Worm (Caenorhabditis elegans) whole organism, young adult: Measurements from ENCODE around the gene srr-10.

ENCODE experiments used
- B0035.1 ChIP-seq: sonication (generic microtip); optimal IDR thresholded peaks from 2 replicates; lab custom pipeline; 2016; ENCODE audit warnings: missing genetic modification characterization, mild to moderate bottlenecking, missing compliant biosample characterization, missing genotype, missing genetic modification reagents
- B0261.1 ChIP-seq: sonication (generic microtip); optimal IDR thresholded peaks from 2 replicates; lab custom pipeline; 2016; ENCODE audit warnings: mild to moderate bottlenecking, missing genetic modification characterization, moderate library complexity, missing compliant biosample characterization
- C17E4.6 ChIP-seq: fragments of 200-800 bp; sonication (Bioruptor generic); IDR thresholded peaks from 2 replicates; pipeline ENCODE4 v1.3.6; 2022; ENCODE audit warnings: missing genetic modification reagents, missing genetic modification characterization, missing compliant biosample characterization
- F10E7.11 ChIP-seq: sonication (generic microtip); optimal IDR thresholded peaks from 2 replicates; lab custom pipeline; 2017; ENCODE audit warnings: mild to moderate bottlenecking, missing genetic modification characterization, moderate library complexity, missing compliant biosample characterization
- F22D6.2 ChIP-seq: sonication (generic microtip); optimal IDR thresholded peaks from 2 replicates; lab custom pipeline; 2016; ENCODE audit warnings: mild to moderate bottlenecking, missing genetic modification characterization, missing compliant biosample characterization
- F37B4.10 ChIP-seq: fragments of 200-800 bp; sonication (Bioruptor generic); IDR thresholded peaks from 2 replicates; pipeline ENCODE4 v1.3.6; 2022; ENCODE audit warnings: missing genetic modification characterization, missing compliant biosample characterization
- F57A8.1 ChIP-seq: fragments of 200-800 bp; sonication (Bioruptor generic); optimal IDR thresholded peaks from 2 replicates; lab custom pipeline; 2018; ENCODE audit warnings: mild to moderate bottlenecking, missing genetic modification characterization, moderate library complexity, missing compliant biosample characterization
- Y56A3A.18 ChIP-seq: fragments of 200-800 bp; sonication (Bioruptor generic); IDR thresholded peaks from 2 replicates; pipeline ENCODE4 v1.3.6; 2022; ENCODE audit warnings: missing genetic modification reagents, missing genetic modification characterization, missing compliant biosample characterization
- Y95B8A.8 ChIP-seq: fragments of 200-800 bp; sonication (Bioruptor generic); IDR thresholded peaks from 2 replicates; pipeline ENCODE4 v1.3.6; 2022; ENCODE audit warnings: missing genetic modification reagents, missing genetic modification characterization, missing compliant biosample characterization
- akir-1 ChIP-seq: fragments of 200-800 bp; sonication (Bioruptor generic); optimal IDR thresholded peaks from 2 replicates; lab custom pipeline; 2018; ENCODE audit warnings: mild to moderate bottlenecking, missing genetic modification characterization, moderate library complexity, missing compliant biosample characterization
- aptf-3 ChIP-seq: fragments of 200-800 bp; sonication (Bioruptor generic); IDR thresholded peaks from 2 replicates; pipeline ENCODE4 v1.3.6; 2022; ENCODE audit warnings: missing genetic modification characterization, missing compliant biosample characterization
- bed-1 ChIP-seq: fragments of 200-800 bp; sonication (Bioruptor generic); IDR thresholded peaks from 2 replicates; pipeline ENCODE4 v1.3.6; 2022; ENCODE audit warnings: missing genetic modification reagents, missing genetic modification characterization, missing compliant biosample characterization
- bed-2 ChIP-seq: fragments of 200-800 bp; sonication (Bioruptor generic); IDR thresholded peaks from 2 replicates; pipeline ENCODE4 v1.3.6; 2022; ENCODE audit warnings: missing genetic modification reagents, missing genetic modification characterization, missing compliant biosample characterization
- cebp-1 ChIP-seq, 2 experiments: fragments of 200-800 bp in 1 of 2; sonication (Bioruptor generic) in 1 of 2; sonication (generic microtip) in 1 of 2; IDR thresholded peaks in 1 of 2; optimal IDR thresholded peaks in 1 of 2; 2 replicates each; pipeline versions ENCODE4 v1.3.6 to Lab custom; 2017 to 2022; ENCODE audit warnings: missing compliant biosample characterization in 2 of 2, missing genetic modification characterization in 2 of 2, mild to moderate bottlenecking in 1 of 2, missing genetic modification reagents in 1 of 2, moderate library complexity in 1 of 2
- ceh-100 ChIP-seq: fragments of 200-800 bp; sonication (Bioruptor generic); IDR thresholded peaks from 2 replicates; pipeline ENCODE4 v1.3.6; 2022; ENCODE audit warnings: missing genetic modification reagents, missing genetic modification characterization, missing compliant biosample characterization
- ceh-58 ChIP-seq: fragments of 200-800 bp; sonication (Bioruptor generic); IDR thresholded peaks from 2 replicates; pipeline ENCODE4 v1.3.6; 2022; ENCODE audit warnings: missing genetic modification characterization, missing compliant biosample characterization
- ceh-79 ChIP-seq: sonication (generic microtip); optimal IDR thresholded peaks from 2 replicates; lab custom pipeline; 2017; ENCODE audit warnings: mild to moderate bottlenecking, missing genetic modification characterization, missing compliant biosample characterization
- chd-7 ChIP-seq: sonication (generic microtip); optimal IDR thresholded peaks from 2 replicates; lab custom pipeline; 2016; ENCODE audit warnings: mild to moderate bottlenecking, missing genetic modification characterization, moderate library complexity, missing compliant biosample characterization
- egl-44 ChIP-seq: fragments of 200-800 bp; sonication (Bioruptor generic); IDR thresholded peaks from 2 replicates; pipeline ENCODE4 v1.3.6; 2022; ENCODE audit warnings: missing genetic modification reagents, missing genetic modification characterization, missing compliant biosample characterization
- egrh-3 ChIP-seq: fragments of 200-800 bp; sonication (Bioruptor generic); IDR thresholded peaks from 2 replicates; pipeline ENCODE4 v1.3.6; 2022; ENCODE audit warnings: missing genetic modification reagents, missing genetic modification characterization, missing compliant biosample characterization
- ets-4 ChIP-seq: fragments of 200-800 bp; sonication (Bioruptor generic); optimal IDR thresholded peaks from 2 replicates; lab custom pipeline; 2018; ENCODE audit warnings: mild to moderate bottlenecking, missing genetic modification characterization, missing compliant biosample characterization
- gei-17 ChIP-seq: fragments of 200-800 bp; sonication (Bioruptor generic); optimal IDR thresholded peaks from 2 replicates; lab custom pipeline; 2018; ENCODE audit warnings: mild to moderate bottlenecking, missing genetic modification characterization, missing compliant biosample characterization
- him-1 ChIP-seq: sonication (generic microtip); optimal IDR thresholded peaks from 2 replicates; lab custom pipeline; 2016; ENCODE audit warnings: missing genotype, missing genetic modification reagents, missing genetic modification characterization, missing compliant biosample characterization
- hmg-20 ChIP-seq: fragments of 200-800 bp; sonication (Bioruptor generic); IDR thresholded peaks from 2 replicates; pipeline ENCODE4 v1.3.6; 2022; ENCODE audit warnings: missing genetic modification reagents, missing genetic modification characterization, missing compliant biosample characterization
- lag-1 ChIP-seq: fragments of 200-800 bp; sonication (Bioruptor generic); IDR thresholded peaks from 2 replicates; pipeline ENCODE4 v1.3.6; 2022; ENCODE audit warnings: missing genetic modification reagents, missing genetic modification characterization, missing compliant biosample characterization
- let-607 ChIP-seq, 2 experiments: fragments of 200-800 bp in 1 of 2; sonication (Bioruptor generic) in 1 of 2; sonication (generic microtip) in 1 of 2; optimal IDR thresholded peaks; 2 replicates each; lab custom pipeline; 2016 to 2018; ENCODE audit warnings: mild to moderate bottlenecking in 2 of 2, missing compliant biosample characterization in 2 of 2, missing genetic modification characterization in 2 of 2, moderate library complexity in 2 of 2, missing genotype in 1 of 2
- lin-26 ChIP-seq: fragments of 200-800 bp; sonication (Bioruptor generic); IDR thresholded peaks from 2 replicates; pipeline ENCODE4 v1.3.6; 2022; ENCODE audit warnings: missing genetic modification reagents, missing genetic modification characterization, missing compliant biosample characterization
- lsy-27 ChIP-seq: sonication (generic microtip); optimal IDR thresholded peaks from 2 replicates; lab custom pipeline; 2017; ENCODE audit warnings: missing genetic modification characterization, mild to moderate bottlenecking, missing compliant biosample characterization, antibody characterized with exemption, missing genotype, borderline replicate concordance; ENCODE audit not compliant: insufficient read depth
- nhr-179 ChIP-seq: sonication (generic microtip); optimal IDR thresholded peaks from 2 replicates; lab custom pipeline; 2016; ENCODE audit warnings: mild to moderate bottlenecking, missing genetic modification characterization, missing compliant biosample characterization
- nhr-80 ChIP-seq: sonication (generic microtip); optimal IDR thresholded peaks from 2 replicates; lab custom pipeline; 2016; ENCODE audit warnings: missing genetic modification characterization, missing compliant biosample characterization
- pbrm-1 ChIP-seq: fragments of 200-800 bp; sonication (Bioruptor generic); IDR thresholded peaks from 2 replicates; pipeline ENCODE4 v1.3.6; 2022; ENCODE audit warnings: missing genetic modification reagents, missing genetic modification characterization, missing compliant biosample characterization
- rcor-1 ChIP-seq: fragments of 200-800 bp; sonication (Bioruptor generic); IDR thresholded peaks from 2 replicates; pipeline ENCODE4 v1.3.6; 2022; ENCODE audit warnings: missing genetic modification reagents, missing genetic modification characterization, missing compliant biosample characterization
- rpc-1 ChIP-seq, 2 experiments: fragments of 150-350 bp in 1 of 2; sonication (generic microtip) in 1 of 2; optimal IDR thresholded peaks; 2 replicates each; lab custom pipeline; 2014 to 2018; ENCODE audit warnings: missing biosample characterization in 1 of 2, missing genetic modification characterization in 1 of 2, missing genetic modification reagents in 1 of 2, missing genotype in 1 of 2
- snpc-1.3 ChIP-seq: sonication (generic microtip); optimal IDR thresholded peaks from 2 replicates; lab custom pipeline; 2017; ENCODE audit warnings: missing genetic modification characterization, mild to moderate bottlenecking, missing compliant biosample characterization, antibody characterized with exemption, moderate library complexity, missing genotype, missing genetic modification reagents; ENCODE audit not compliant: insufficient read depth
- snpc-3.4 ChIP-seq: sonication (generic microtip); optimal IDR thresholded peaks from 2 replicates; lab custom pipeline; 2017; ENCODE audit warnings: missing genetic modification characterization, mild to moderate bottlenecking, missing compliant biosample characterization, antibody characterized with exemption, moderate library complexity, missing genotype, missing genetic modification reagents
- snpc-4 ChIP-seq, 5 experiments: fragments of 150-350 bp in 1 of 5; sonication (generic microtip) in 4 of 5; optimal IDR thresholded peaks; 2 replicates each; lab custom pipeline; 2014 to 2018; ENCODE audit warnings: missing genetic modification characterization in 5 of 5, missing biosample characterization in 3 of 5, antibody characterized with exemption in 2 of 5, mild to moderate bottlenecking in 2 of 5, missing compliant biosample characterization in 2 of 5, missing genotype in 2 of 5, moderate library complexity in 2 of 5, missing genetic modification reagents in 1 of 5
- unc-130 ChIP-seq: sonication (generic microtip); optimal IDR thresholded peaks from 2 replicates; lab custom pipeline; 2016; ENCODE audit warnings: missing genetic modification reagents, missing genetic modification characterization, missing compliant biosample characterization
- zfh-2 ChIP-seq: fragments of 200-800 bp; sonication (Bioruptor generic); conservative IDR thresholded peaks from 2 replicates; pipeline ENCODE4 v1.3.6; 2022; ENCODE audit warnings: missing genetic modification reagents, missing genetic modification characterization, missing compliant biosample characterization
- ztf-25 ChIP-seq: fragments of 200-800 bp; sonication (Bioruptor generic); IDR thresholded peaks from 2 replicates; pipeline ENCODE4 v1.3.6; 2022; ENCODE audit warnings: missing genetic modification reagents, missing genetic modification characterization, missing compliant biosample characterization
- ztf-6 ChIP-seq: fragments of 200-800 bp; sonication (Bioruptor generic); IDR thresholded peaks from 2 replicates; pipeline ENCODE4 v1.3.6; 2022; ENCODE audit warnings: missing genetic modification reagents, missing genetic modification characterization, missing compliant biosample characterization

srr-10 gene

DNA sequence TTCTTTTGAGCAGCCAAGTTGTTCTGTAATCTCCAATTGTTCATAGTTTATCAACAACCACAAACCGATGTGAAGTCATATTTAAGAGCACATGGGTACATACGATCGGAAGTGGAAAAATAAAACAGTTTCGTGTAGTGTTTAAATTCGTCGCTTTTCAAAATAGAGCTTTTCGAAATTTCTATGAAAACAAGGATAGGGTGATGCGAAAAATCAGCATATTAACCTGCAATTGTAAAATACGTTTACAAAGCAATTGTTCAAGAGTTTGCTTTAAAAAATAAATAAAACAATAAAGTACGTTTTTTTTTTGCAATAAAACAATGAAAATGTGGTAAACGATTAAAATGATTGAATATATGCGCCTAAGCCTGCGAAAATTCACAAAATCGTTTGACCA lies 13.5 kb upstream of the srr-10 start, which contains the start of gene ZK105.14:
Gene ZK105.14 (minus strand): TSS at position 101 of the 400 bp plus-strand sequence.
- TF ChIP-seq let-607 (tag; optimal IDR thresholded peaks at IDR 0.05; lab: Kevin White, UChicago) (no peak), snpc-1.3 (tag; lab: Kevin White, UChicago) (no peak), lag-1 (GFP tag; lab: Robert Waterston, UW) (no peak), chd-7 (no peak), him-1 (tag; lab: Kevin White, UChicago) (no peak), lsy-27 (tag; lab: Kevin White, UChicago) (no peak), akir-1 (no peak)

ce11 chrV:7723967-7724544 lies 11.4 kb upstream of the srr-10 start, which contains the start of the genes ZK105.6 and ZK105.8:
ZK105.6 (minus strand) TSS chrV:7724067.
ZK105.8 (plus strand) TSS chrV:7724494.
- TF ChIP-seq rcor-1 (GFP tag; lab: Robert Waterston, UW): no peak
- no peak for TF ChIP-seq aptf-3
- TF ChIP-seq ceh-79 (tag; lab: Kevin White, UChicago): no peak
- TF ChIP-seq snpc-3.4: no peak
- TF ChIP-seq egl-44: no peak
- TF ChIP-seq ztf-6 (GFP tag; lab: Robert Waterston, UW): no peak
- no peak for TF ChIP-seq zfh-2 (GFP tag; lab: Robert Waterston, UW)
- no peak for TF ChIP-seq Y56A3A.18 (GFP tag; lab: Robert Waterston, UW)
- no peak for TF ChIP-seq ets-4 (GFP tag; lab: Kevin White, UChicago)
- TF ChIP-seq snpc-4 (GFP tag; optimal IDR thresholded peaks at IDR 0.05; lab: Kevin White, UChicago): no peak
- TF ChIP-seq snpc-4 (tag; optimal IDR thresholded peaks at IDR 0.05; lab: Kevin White, UChicago): no peak
- no peak for TF ChIP-seq bed-1 (GFP tag; lab: Robert Waterston, UW)
- no peak for TF ChIP-seq C17E4.6 (GFP tag; lab: Robert Waterston, UW)
- TF ChIP-seq hmg-20 (GFP tag; lab: Robert Waterston, UW): no peak
- TF ChIP-seq lin-26 (GFP tag; lab: Robert Waterston, UW): no peak
- TF ChIP-seq cebp-1 (GFP tag; IDR thresholded peaks at IDR 0.05; lab: Robert Waterston, UW): no peak
- no peak for TF ChIP-seq cebp-1 (tag; optimal IDR thresholded peaks at IDR 0.05; lab: Kevin White, UChicago)
- TF ChIP-seq ceh-100: no peak
- TF ChIP-seq B0261.1: no peak
- TF ChIP-seq, all 124 proteins: peak for 0

DNA sequence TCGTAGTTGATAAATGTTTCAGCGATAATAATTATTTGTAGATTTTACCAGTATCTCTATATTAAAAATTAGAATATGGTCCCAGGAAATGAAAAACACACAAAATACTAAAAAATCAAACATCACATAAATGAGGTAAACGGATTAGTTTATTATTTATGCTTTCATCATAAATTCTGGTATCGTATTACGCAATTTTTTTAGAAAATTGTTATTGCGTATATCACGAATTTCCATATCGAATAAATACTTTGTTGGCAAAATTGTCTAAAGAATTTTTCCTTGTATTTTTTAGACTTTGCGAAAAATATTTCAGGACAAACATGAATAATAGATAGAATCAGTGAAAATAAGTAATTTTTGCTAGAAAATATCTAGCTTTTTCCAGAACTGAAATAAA lies 9.2 kb upstream of the srr-10 start:
- no peak for TF ChIP-seq ztf-6 (GFP tag; lab: Robert Waterston, UW)
- no peak for TF ChIP-seq let-607 (tag; optimal IDR thresholded peaks at IDR 0.05; lab: Kevin White, UChicago)
- no peak for TF ChIP-seq ceh-58 (GFP tag; lab: Robert Waterston, UW)
- no peak for TF ChIP-seq F22D6.2
- no peak for TF ChIP-seq F10E7.11 (tag; lab: Kevin White, UChicago)
- TF ChIP-seq Y56A3A.18 (GFP tag; lab: Robert Waterston, UW): no peak
- TF ChIP-seq gei-17 (GFP tag; lab: Kevin White, UChicago): no peak
- TF ChIP-seq pbrm-1 (GFP tag; lab: Robert Waterston, UW): no peak
- no peak for TF ChIP-seq unc-130
- no peak for TF ChIP-seq F57A8.1 (GFP tag; lab: Kevin White, UChicago)

ce11 chrV:7726927-7727326 lies 8.5 kb upstream of the srr-10 start:
- TF ChIP-seq F37B4.10 (GFP tag; lab: Robert Waterston, UW) (no peak), B0035.1 (tag; lab: Kevin White, UChicago) (no peak), ztf-25 (GFP tag; lab: Robert Waterston, UW) (no peak), zfh-2 (GFP tag; lab: Robert Waterston, UW) (no peak), egrh-3 (no peak), Y95B8A.8 (no peak), nhr-179 (tag; lab: Kevin White, UChicago) (no peak), bed-2 (GFP tag; lab: Robert Waterston, UW) (no peak), aptf-3 (no peak), bed-1 (GFP tag; lab: Robert Waterston, UW) (no peak), rpc-1 (optimal IDR thresholded peaks at IDR 0.05; lab: Kevin White, UChicago) (no peak), rpc-1 (tag; optimal IDR thresholded peaks at IDR 0.05; lab: Kevin White, UChicago) (no peak), nhr-80 (tag; lab: Kevin White, UChicago) (no peak), F10E7.11 (tag; lab: Kevin White, UChicago) (no peak)
